Fruit fly (Drosophila melanogaster): ENCODE results near the gene dbe.

dm6 chr2L:821242-821985, 48.2 kb downstream of the dbe start, which contains the start of gene CG3662:
- no peak for TF ChIP-seq br (GFP tag; optimal IDR thresholded peaks at IDR 0.05)
- no peak for TF ChIP-seq GATAd (GFP tag; optimal IDR thresholded peaks at IDR 0.05)
- no peak for TF ChIP-seq pan (optimal IDR thresholded peaks at IDR 0.05)
- no peak for TF ChIP-seq lola (GFP tag; optimal IDR thresholded peaks at IDR 0.05)
- TF ChIP-seq usp (GFP tag; optimal IDR thresholded peaks at IDR 0.05): no peak
- no peak for TF ChIP-seq Abd-B (GFP tag; optimal IDR thresholded peaks at IDR 0.05)
- TF ChIP-seq CG9705 (GFP tag; optimal IDR thresholded peaks at IDR 0.05): no peak
- TF ChIP-seq N (GFP tag; optimal IDR thresholded peaks at IDR 0.05): no peak
- no peak for TF ChIP-seq h (GFP tag; optimal IDR thresholded peaks at IDR 0.05)

All from whole organism, wandering third instar larva.